Fruit fly (Drosophila melanogaster) whole organism, prepupa: ENCODE data around the gene Hr38.

ENCODE experiments used
- Blimp-1 ChIP-seq: fragments of 200-800 bp; sonication (Bioruptor generic); optimal IDR thresholded peaks from 3 replicates; lab custom pipeline; 2017; ENCODE audit warnings: missing biosample characterization, missing genetic modification characterization, mild to moderate bottlenecking, moderate library complexity, missing genetic modification reagents
- CG10669 ChIP-seq: fragments of 200-800 bp; sonication (Bioruptor generic); optimal IDR thresholded peaks from 3 replicates; lab custom pipeline; 2018; ENCODE audit warnings: missing biosample characterization, mild to moderate bottlenecking, missing genetic modification characterization, moderate library complexity
- Gug ChIP-seq: fragments of 200-800 bp; sonication (Bioruptor generic); IDR thresholded peaks from 2 replicates; pipeline ENCODE4 v1.3.6; 2022; ENCODE audit warnings: missing biosample characterization, missing genetic modification characterization
- OdsH ChIP-seq: fragments of 200-800 bp; sonication (Bioruptor generic); optimal IDR thresholded peaks from 3 replicates; lab custom pipeline; 2016; ENCODE audit warnings: missing biosample characterization, missing genetic modification characterization

- no peak for TF ChIP-seq Blimp-1 (GFP tag; lab: Kevin White, UChicago)
- TF ChIP-seq CG10669 (GFP tag; lab: Kevin White, UChicago) = no peak
- no peak for TF ChIP-seq Gug
- no peak for TF ChIP-seq OdsH (GFP tag; lab: Kevin White, UChicago)
Measured at dm6 chr2L:20647240-20647908, 67.0 kb downstream of the Hr38 start.
